Worm (Caenorhabditis elegans) whole organism, young adult: ENCODE data around the gene R04B5.7.

ENCODE experiments used
- C17E4.6 ChIP-seq: fragments of 200-800 bp; sonication (Bioruptor generic); IDR thresholded peaks from 2 replicates; pipeline ENCODE4 v1.3.6; 2022; ENCODE audit warnings: missing genetic modification reagents, missing genetic modification characterization, missing compliant biosample characterization
- Y53G8AR.9 ChIP-seq: fragments of 200-800 bp; sonication (Bioruptor generic); conservative IDR thresholded peaks from 2 replicates; pipeline ENCODE4 v1.3.6; 2022; ENCODE audit warnings: missing genetic modification reagents, missing genetic modification characterization, missing compliant biosample characterization
- chd-7 ChIP-seq: sonication (generic microtip); optimal IDR thresholded peaks from 2 replicates; lab custom pipeline; 2016; ENCODE audit warnings: mild to moderate bottlenecking, missing genetic modification characterization, moderate library complexity, missing compliant biosample characterization
- sea-2 ChIP-seq: fragments of 200-800 bp; sonication (Bioruptor generic); IDR thresholded peaks from 2 replicates; pipeline ENCODE4 v1.3.6; 2022; ENCODE audit warnings: missing genetic modification characterization, missing compliant biosample characterization
- ztf-22 ChIP-seq: fragments of 200-800 bp; sonication (Bioruptor generic); optimal IDR thresholded peaks from 2 replicates; lab custom pipeline; 2018; ENCODE audit warnings: mild to moderate bottlenecking, missing genetic modification characterization, moderate library complexity, missing compliant biosample characterization
- ztf-25 ChIP-seq: fragments of 200-800 bp; sonication (Bioruptor generic); IDR thresholded peaks from 2 replicates; pipeline ENCODE4 v1.3.6; 2022; ENCODE audit warnings: missing genetic modification reagents, missing genetic modification characterization, missing compliant biosample characterization

- TF ChIP-seq C17E4.6 (GFP tag; lab: Robert Waterston, UW) (no peak), sea-2 (GFP tag; lab: Robert Waterston, UW) (no peak), ztf-25 (no peak), ztf-22 (no peak), chd-7 (tag; lab: Kevin White, UChicago) (no peak), Y53G8AR.9 (GFP tag; lab: Robert Waterston, UW) (no peak)
These were observed 5.5 kb downstream of the R04B5.7 start, which contains the start of gene R04B5.6 for ce11 chrV:10084864-10085263.
